Fruit fly (Drosophila melanogaster) whole organism: ENCODE measurements around the gene wek.

ENCODE experiments used
- CG8478 ChIP-seq: fragments of >200 bp; optimal IDR thresholded peaks from 2 replicates; lab custom pipeline; 2018; ENCODE audit warnings: inconsistent platforms
- Dll ChIP-seq: fragments of >200 bp; optimal IDR thresholded peaks from 2 replicates; lab custom pipeline; 2017
- EcR ChIP-seq, 2 experiments: fragments of >200 bp; optimal IDR thresholded peaks; 2 replicates each; lab custom pipeline; 2017; ENCODE audit warnings: missing biosample characterization in 2 of 2, missing genetic modification characterization in 2 of 2, missing genetic modification reagents in 2 of 2
- pan ChIP-seq: fragments of >200 bp; optimal IDR thresholded peaks from 2 replicates; lab custom pipeline; 2017
- psq ChIP-seq: fragments of >200 bp; optimal IDR thresholded peaks from 2 replicates; lab custom pipeline; 2017
- usp ChIP-seq: fragments of >200 bp; optimal IDR thresholded peaks from 2 replicates; lab custom pipeline; 2017; ENCODE audit warnings: missing biosample characterization, missing genetic modification characterization, mixed read lengths

The wek gene

dm6 chr2L:15761409-15762407 is 6.4 kb downstream of the wek start:
- TF ChIP-seq Dll (lab: Kevin White, UChicago) (no peak), usp (no peak), pan (no peak), CG8478 (no peak), EcR (GFP tag; optimal IDR thresholded peaks at IDR 0.05; lab: Kevin White, UChicago) (no peak), psq (lab: Kevin White, UChicago) (no peak)

dm6 chr2L:15760666-15761065 is 7.5 kb downstream of the wek start:
- TF ChIP-seq CG8478 (no peak), Dll (lab: Kevin White, UChicago) (no peak), usp (no peak), pan (no peak), EcR (GFP tag; optimal IDR thresholded peaks at IDR 0.05; lab: Kevin White, UChicago) (no peak), psq (lab: Kevin White, UChicago) (no peak)

dm6 chr2L:15752096-15752495 is 16.1 kb downstream of the wek start, which contains the start of gene Mtr4:
TSS of gene Mtr4 (plus strand) at chr2L:15752263.
- no peak for TF ChIP-seq usp
- no peak for TF ChIP-seq Dll (lab: Kevin White, UChicago)
- TF ChIP-seq EcR (GFP tag; optimal IDR thresholded peaks at IDR 0.05; lab: Kevin White, UChicago), result no peak
- no peak for TF ChIP-seq CG8478
- no peak for TF ChIP-seq psq (lab: Kevin White, UChicago)
- TF ChIP-seq pan, result no peak

- TF ChIP-seq CG8478, result no peak
- no peak for TF ChIP-seq psq (lab: Kevin White, UChicago)
- no peak for TF ChIP-seq Dll (lab: Kevin White, UChicago)
- no peak for TF ChIP-seq EcR (GFP tag; optimal IDR thresholded peaks at IDR 0.05; lab: Kevin White, UChicago)
- TF ChIP-seq pan, result no peak
- no peak for TF ChIP-seq usp
These were observed 16.9 kb downstream of the wek start for dm6 chr2L:15751259-15751555.

- TF ChIP-seq usp (no peak), pan (peak; percentile 44)
These were observed 17.5 kb downstream of the wek start, which contains the start of gene ND-B17 for dm6 chr2L:15750523-15751258. TSS of gene ND-B17 (minus strand) at chr2L:15751078.

- TF ChIP-seq CG8478 (no peak), EcR (GFP tag; optimal IDR thresholded peaks at IDR 0.05; lab: Kevin White, UChicago) (no peak), psq (lab: Kevin White, UChicago) (no peak), usp (no peak), Dll (lab: Kevin White, UChicago) (no peak)
These were observed 18.8 kb downstream of the wek start for dm6 chr2L:15749313-15749712.

dm6 chr2L:15748261-15748553 is 19.9 kb downstream of the wek start:
- TF ChIP-seq Dll (lab: Kevin White, UChicago) (no peak), usp (no peak), EcR (GFP tag; optimal IDR thresholded peaks at IDR 0.05; lab: Kevin White, UChicago) (no peak), psq (lab: Kevin White, UChicago) (no peak), pan (no peak), CG8478 (no peak)

dm6 chr2L:15747394-15748260 is 20.5 kb downstream of the wek start, which contains the start of gene CycE:
TSS of gene CycE (minus strand) at chr2L:15748150.
- TF ChIP-seq usp, result no peak
- no peak for TF ChIP-seq psq (lab: Kevin White, UChicago)
- no peak for TF ChIP-seq CG8478
- TF ChIP-seq EcR (GFP tag; optimal IDR thresholded peaks at IDR 0.05; lab: Kevin White, UChicago), result no peak
- TF ChIP-seq Dll (lab: Kevin White, UChicago), result peak; percentile 61
- TF ChIP-seq pan, result no peak

- no peak for TF ChIP-seq EcR (GFP tag; optimal IDR thresholded peaks at IDR 0.05; lab: Kevin White, UChicago)
- no peak for TF ChIP-seq usp
These were observed 21.4 kb downstream of the wek start for dm6 chr2L:15746600-15747393.

dm6 chr2L:15745989-15746388 is 22.2 kb downstream of the wek start:
- TF ChIP-seq usp, result no peak
- no peak for TF ChIP-seq psq (lab: Kevin White, UChicago)
- TF ChIP-seq Dll (lab: Kevin White, UChicago), result no peak
- no peak for TF ChIP-seq CG8478
- no peak for TF ChIP-seq EcR (GFP tag; optimal IDR thresholded peaks at IDR 0.05; lab: Kevin White, UChicago)
- TF ChIP-seq pan, result no peak

- TF ChIP-seq usp, result no peak
- peak in 1 of 2 experiments; percentile 16 for TF ChIP-seq EcR (GFP tag; optimal IDR thresholded peaks at IDR 0.05; lab: Kevin White, UChicago)
- no peak for TF ChIP-seq CG8478
These were observed 22.9 kb downstream of the wek start for dm6 chr2L:15745036-15745854.
